Fruit fly (Drosophila melanogaster) whole organism, prepupa: ENCODE data around the gene CG14932.

Experiments
- CG10631 ChIP-seq: fragments of 200-800 bp; sonication (Bioruptor generic); optimal IDR thresholded peaks from 2 replicates; lab custom pipeline; 2016; ENCODE audit warnings: missing biosample characterization, missing genetic modification characterization
- CG10669 ChIP-seq: fragments of 200-800 bp; sonication (Bioruptor generic); optimal IDR thresholded peaks from 3 replicates; lab custom pipeline; 2018; ENCODE audit warnings: missing biosample characterization, mild to moderate bottlenecking, missing genetic modification characterization, moderate library complexity
- CG11294 ChIP-seq: fragments of 200-800 bp; sonication (Bioruptor generic); IDR thresholded peaks from 2 replicates; pipeline ENCODE4 v1.3.6; 2022; ENCODE audit warnings: missing biosample characterization, missing genetic modification characterization
- CG11762 ChIP-seq: fragments of 200-800 bp; sonication (Bioruptor generic); optimal IDR thresholded peaks from 3 replicates; lab custom pipeline; 2016; ENCODE audit warnings: missing biosample characterization, missing genetic modification characterization; ENCODE audit not compliant: insufficient read depth
- CG11902 ChIP-seq: fragments of 200-800 bp; sonication (Bioruptor generic); optimal IDR thresholded peaks from 3 replicates; lab custom pipeline; 2016; ENCODE audit warnings: missing biosample characterization, missing genetic modification characterization
- CG1621 ChIP-seq: fragments of 200-800 bp; sonication (Bioruptor generic); optimal IDR thresholded peaks from 3 replicates; lab custom pipeline; 2018; ENCODE audit warnings: missing biosample characterization, mild to moderate bottlenecking, missing genetic modification characterization
- CG16779 ChIP-seq: fragments of 200-800 bp; sonication (Bioruptor generic); optimal IDR thresholded peaks from 3 replicates; lab custom pipeline; 2017; ENCODE audit warnings: missing biosample characterization, mild to moderate bottlenecking, missing genetic modification characterization
- CG32006 ChIP-seq: fragments of 200-800 bp; sonication (Bioruptor generic); optimal IDR thresholded peaks from 3 replicates; lab custom pipeline; 2017; ENCODE audit warnings: missing biosample characterization, mild to moderate bottlenecking, missing genetic modification characterization
- CG34406 ChIP-seq: fragments of 200-800 bp; sonication (Bioruptor generic); optimal IDR thresholded peaks from 3 replicates; lab custom pipeline; 2016; ENCODE audit warnings: missing biosample characterization, missing genetic modification characterization
- CG3919 ChIP-seq: fragments of 200-800 bp; sonication (Bioruptor generic); optimal IDR thresholded peaks from 3 replicates; lab custom pipeline; 2016; ENCODE audit warnings: missing biosample characterization, missing genetic modification characterization
- CG4318 ChIP-seq: fragments of 200-800 bp; sonication (Bioruptor generic); optimal IDR thresholded peaks from 3 replicates; lab custom pipeline; 2017; ENCODE audit warnings: missing biosample characterization, mild to moderate bottlenecking, missing genetic modification characterization
- CG6792 ChIP-seq: fragments of 200-800 bp; sonication (Bioruptor generic); optimal IDR thresholded peaks from 3 replicates; lab custom pipeline; 2016; ENCODE audit warnings: missing biosample characterization, missing genetic modification characterization
- CG6808 ChIP-seq: fragments of 200-800 bp; sonication (Bioruptor generic); optimal IDR thresholded peaks from 3 replicates; lab custom pipeline; 2017; ENCODE audit warnings: missing biosample characterization, missing genetic modification characterization, mild to moderate bottlenecking, moderate library complexity, missing genetic modification reagents
- CG6854 ChIP-seq: fragments of 200-800 bp; sonication (Bioruptor generic); optimal IDR thresholded peaks from 2 replicates; lab custom pipeline; 2017; ENCODE audit warnings: missing biosample characterization, mild to moderate bottlenecking, missing genetic modification characterization
- CG8319 ChIP-seq: fragments of 200-800 bp; sonication (Bioruptor generic); optimal IDR thresholded peaks from 3 replicates; lab custom pipeline; 2016; ENCODE audit warnings: missing biosample characterization, missing genetic modification characterization
- CG9139 ChIP-seq: fragments of 200-800 bp; sonication (Bioruptor generic); optimal IDR thresholded peaks from 3 replicates; lab custom pipeline; 2017; ENCODE audit warnings: missing biosample characterization, mild to moderate bottlenecking, missing genetic modification characterization
- Eip75B ChIP-seq: fragments of 200-800 bp; sonication (Bioruptor generic); optimal IDR thresholded peaks from 3 replicates; lab custom pipeline; 2016; ENCODE audit warnings: missing biosample characterization, missing genetic modification characterization
- Eip93F ChIP-seq: fragments of 200-800 bp; sonication (Bioruptor generic); optimal IDR thresholded peaks from 2 replicates; lab custom pipeline; 2016; ENCODE audit warnings: missing biosample characterization, mild to moderate bottlenecking, missing genetic modification characterization
- Ets21C ChIP-seq: fragments of 200-800 bp; sonication (Bioruptor generic); optimal IDR thresholded peaks from 3 replicates; lab custom pipeline; 2016; ENCODE audit warnings: missing biosample characterization, missing genetic modification characterization
- Ets96B ChIP-seq: fragments of 200-800 bp; optimal IDR thresholded peaks from 2 replicates; lab custom pipeline; 2019; ENCODE audit warnings: missing biosample characterization, mild to moderate bottlenecking, missing genetic modification characterization, moderate library complexity
- Gug ChIP-seq: fragments of 200-800 bp; sonication (Bioruptor generic); IDR thresholded peaks from 2 replicates; pipeline ENCODE4 v1.3.6; 2022; ENCODE audit warnings: missing biosample characterization, missing genetic modification characterization
- Hr38 ChIP-seq: sonication (Bioruptor generic); optimal IDR thresholded peaks from 2 replicates; lab custom pipeline; 2016; ENCODE audit warnings: missing biosample characterization, missing genetic modification characterization
- Hr4 ChIP-seq: fragments of 200-800 bp; sonication (Bioruptor generic); optimal IDR thresholded peaks from 3 replicates; lab custom pipeline; 2016; ENCODE audit warnings: missing biosample characterization, missing genetic modification characterization
- Lpt ChIP-seq: fragments of 200-800 bp; sonication (Bioruptor generic); optimal IDR thresholded peaks from 3 replicates; lab custom pipeline; 2016; ENCODE audit warnings: missing biosample characterization, missing genetic modification characterization
- Met ChIP-seq: fragments of 200-800 bp; sonication (Bioruptor generic); optimal IDR thresholded peaks from 3 replicates; lab custom pipeline; 2016; ENCODE audit warnings: missing biosample characterization, missing genetic modification characterization
- OdsH ChIP-seq: fragments of 200-800 bp; sonication (Bioruptor generic); optimal IDR thresholded peaks from 3 replicates; lab custom pipeline; 2016; ENCODE audit warnings: missing biosample characterization, missing genetic modification characterization
- Smox ChIP-seq: fragments of 200-800 bp; sonication (Bioruptor generic); optimal IDR thresholded peaks from 3 replicates; lab custom pipeline; 2016; ENCODE audit warnings: missing biosample characterization, missing genetic modification characterization
- Sox15 ChIP-seq: fragments of 200-800 bp; sonication (Bioruptor generic); optimal IDR thresholded peaks from 3 replicates; lab custom pipeline; 2016; ENCODE audit warnings: missing biosample characterization, missing genetic modification characterization
- eg ChIP-seq: fragments of 200-800 bp; sonication (Bioruptor generic); IDR thresholded peaks from 3 replicates; pipeline ENCODE4 v1.3.6; 2022; ENCODE audit warnings: missing biosample characterization, missing genetic modification characterization
- esn ChIP-seq: fragments of 200-800 bp; sonication (Bioruptor generic); optimal IDR thresholded peaks from 2 replicates; lab custom pipeline; 2016; ENCODE audit warnings: missing biosample characterization, mild to moderate bottlenecking, missing genetic modification characterization, moderate library complexity
- fd59A ChIP-seq: fragments of 200-800 bp; sonication (Bioruptor generic); optimal IDR thresholded peaks from 2 replicates; lab custom pipeline; 2017; ENCODE audit warnings: missing biosample characterization, mild to moderate bottlenecking, missing genetic modification characterization, missing genetic modification reagents
- fkh ChIP-seq: fragments of 200-800 bp; sonication (Bioruptor generic); optimal IDR thresholded peaks from 3 replicates; lab custom pipeline; 2017; ENCODE audit warnings: missing biosample characterization, mild to moderate bottlenecking, missing genetic modification characterization, moderate library complexity
- pdm3 ChIP-seq: fragments of 200-800 bp; sonication (Bioruptor generic); optimal IDR thresholded peaks from 3 replicates; lab custom pipeline; 2016; ENCODE audit warnings: missing biosample characterization, missing genetic modification characterization
- salr ChIP-seq, 2 experiments: fragments of 200-800 bp; sonication (Bioruptor generic); optimal IDR thresholded peaks; 3 replicates each; lab custom pipeline; 2016 to 2018; ENCODE audit warnings: missing biosample characterization in 2 of 2, missing genetic modification characterization in 2 of 2, mild to moderate bottlenecking in 1 of 2
- ss ChIP-seq, 2 experiments: fragments of 200-800 bp; sonication (Bioruptor generic); optimal IDR thresholded peaks; 2 replicates in 1 of 2; 3 replicates in 1 of 2; lab custom pipeline; 2017 to 2018; ENCODE audit warnings: mild to moderate bottlenecking in 2 of 2, missing biosample characterization in 2 of 2, missing genetic modification characterization in 2 of 2, moderate library complexity in 1 of 2
- topi ChIP-seq: fragments of 200-800 bp; sonication (Bioruptor generic); optimal IDR thresholded peaks from 3 replicates; lab custom pipeline; 2016; ENCODE audit warnings: missing biosample characterization, missing genetic modification characterization
- vri ChIP-seq: fragments of 200-800 bp; sonication (Bioruptor generic); optimal IDR thresholded peaks from 3 replicates; lab custom pipeline; 2016; ENCODE audit warnings: missing biosample characterization, mild to moderate bottlenecking, missing genetic modification characterization

Gene CG14932

dm6 chr2L:11816376-11816775 lies 26.7 kb downstream of the CG14932 start (continued):
- TF ChIP-seq Gug (GFP tag; lab: Robert Waterston, UW) (peak; percentile 24; the same call in 1 of the 2 replicates), Hr38 (no peak), Eip75B (peak; percentile 69), CG8319 (GFP tag; lab: Kevin White, UChicago) (peak; percentile 44), CG3919 (GFP tag; lab: Kevin White, UChicago) (peak; percentile 88), vri (GFP tag; lab: Kevin White, UChicago) (peak; percentile 17), Smox (GFP tag; lab: Kevin White, UChicago) (peak; percentile 32), salr (GFP tag; optimal IDR thresholded peaks at IDR 0.05; lab: Kevin White, UChicago) (peak; percentile 40 to 58), CG11762 (GFP tag; lab: Kevin White, UChicago) (peak; percentile 62), fkh (peak; percentile 89), eg (GFP tag; lab: Robert Waterston, UW) (peak; percentile 79), CG10669 (GFP tag; lab: Kevin White, UChicago) (peak; percentile 77), CG9139 (GFP tag; lab: Kevin White, UChicago) (peak; percentile 81), CG10631 (GFP tag; lab: Kevin White, UChicago) (peak; percentile 3), Eip93F (GFP tag; lab: Kevin White, UChicago) (no peak), CG32006 (GFP tag; lab: Kevin White, UChicago) (peak; percentile 47), CG16779 (tag; lab: Kevin White, UChicago) (peak; percentile 20), esn (GFP tag; lab: Kevin White, UChicago) (peak; percentile 53), CG6792 (GFP tag; lab: Kevin White, UChicago) (peak; percentile 52), ss (GFP tag; optimal IDR thresholded peaks at IDR 0.05; lab: Kevin White, UChicago) (peak; percentile 65 to 81), CG4318 (GFP tag; lab: Kevin White, UChicago) (peak; percentile 46), fd59A (GFP tag; lab: Kevin White, UChicago) (peak; percentile 53), Lpt (GFP tag; lab: Kevin White, UChicago) (peak; percentile 33), OdsH (GFP tag; lab: Kevin White, UChicago) (peak; percentile 66), Met (GFP tag; lab: Kevin White, UChicago) (peak; percentile 59), CG6808 (GFP tag; lab: Kevin White, UChicago) (peak; percentile 75), Hr4 (GFP tag; lab: Kevin White, UChicago) (no peak), CG6854 (GFP tag; lab: Kevin White, UChicago) (peak; percentile 81), pdm3 (GFP tag; lab: Kevin White, UChicago) (peak; percentile 66), CG11294 (GFP tag; lab: Robert Waterston, UW) (peak; percentile 55), CG1621 (tag; lab: Kevin White, UChicago) (peak; percentile 75), Ets21C (GFP tag; lab: Kevin White, UChicago) (no peak), Sox15 (GFP tag; lab: Kevin White, UChicago) (no peak)

DNA sequence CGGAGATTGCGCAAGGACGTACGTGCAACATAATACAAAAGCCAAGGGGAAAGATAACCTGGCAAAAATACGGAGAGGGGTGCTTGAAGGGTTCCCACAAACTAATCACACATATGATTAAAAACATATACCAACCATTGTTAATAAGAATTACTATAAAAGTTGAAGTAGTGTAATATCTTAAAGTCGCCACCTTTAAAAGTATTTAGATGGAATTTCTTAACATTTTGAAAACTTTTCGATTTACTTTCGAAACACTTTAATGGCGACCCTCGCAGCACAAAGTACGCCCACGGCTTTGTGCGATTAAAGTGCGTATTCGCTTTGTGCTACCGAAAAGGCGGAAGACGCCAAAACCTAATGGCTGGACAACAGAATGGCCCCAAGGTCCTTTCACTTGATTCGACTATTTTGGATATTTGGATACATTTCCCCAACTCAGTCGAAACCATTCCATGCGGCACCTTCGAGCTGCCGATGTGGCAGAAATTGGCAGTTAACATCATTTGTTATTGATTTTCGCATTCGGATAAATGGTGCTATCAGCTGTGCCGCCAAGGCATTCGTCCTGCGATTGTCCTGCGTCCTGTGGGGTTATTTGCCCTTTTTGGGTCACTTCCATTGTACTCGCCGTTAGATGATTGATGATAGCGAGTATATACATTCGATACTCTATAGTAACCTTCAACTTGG lies 33.9 kb downstream of the CG14932 start:
- no peak for TF ChIP-seq salr (GFP tag; optimal IDR thresholded peaks at IDR 0.05; lab: Kevin White, UChicago)
- TF ChIP-seq CG11902: no peak
- no peak for TF ChIP-seq Met (GFP tag; lab: Kevin White, UChicago)
- TF ChIP-seq Gug (GFP tag; lab: Robert Waterston, UW): no peak
- no peak for TF ChIP-seq fd59A (GFP tag; lab: Kevin White, UChicago)
- no peak for TF ChIP-seq CG34406
- no peak for TF ChIP-seq Ets96B
- TF ChIP-seq CG10669 (GFP tag; lab: Kevin White, UChicago): no peak
- TF ChIP-seq CG4318 (GFP tag; lab: Kevin White, UChicago): no peak
- TF ChIP-seq topi (GFP tag; lab: Kevin White, UChicago): no peak
- TF ChIP-seq CG9139 (GFP tag; lab: Kevin White, UChicago): no peak
- TF ChIP-seq esn (GFP tag; lab: Kevin White, UChicago): no peak
